Worm (Caenorhabditis elegans): ENCODE data around the gene fbxb-102.
A peak's percentile ranks its signal among the peaks of the same experiment; 100 is the strongest.

Gene fbxb-102

DNA sequence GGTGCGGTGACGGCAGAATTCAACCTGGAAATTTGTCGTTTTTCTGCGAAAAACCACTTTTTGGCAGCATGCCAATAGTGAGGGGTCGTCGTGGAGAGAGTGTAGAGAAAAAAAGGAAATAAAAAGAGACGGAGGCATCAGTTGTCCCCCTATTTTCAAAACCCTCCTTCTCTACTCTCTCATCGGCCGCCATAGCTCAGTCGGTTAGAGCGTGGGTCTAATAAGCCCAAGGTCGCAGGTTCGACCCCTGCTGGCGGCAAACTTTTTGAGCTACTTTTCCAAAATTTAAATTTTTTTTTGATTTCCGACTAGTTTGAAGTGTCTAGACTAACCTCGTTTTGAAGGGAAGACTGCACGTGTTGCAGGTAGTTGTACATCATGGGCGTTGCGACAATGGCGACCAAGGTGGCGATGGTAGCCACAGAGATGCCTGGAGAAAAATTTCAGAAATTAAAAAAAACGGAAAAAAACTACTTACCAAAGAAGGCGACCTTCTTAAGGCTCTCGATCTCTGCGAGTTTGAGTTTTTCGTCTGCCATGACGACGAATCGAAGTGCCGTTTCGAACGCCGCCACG lies 11.9 kb downstream of the fbxb-102 start, which contains the start of gene col-85 (continued):
- peak; percentile 81 for TF ChIP-seq ztf-18 (tag; optimal IDR thresholded peaks at IDR 0.05)
- TF ChIP-seq bed-1 (GFP tag; IDR thresholded peaks at IDR 0.05): 0 out of 2 replicates have a peak, but pooled peaks have one; percentile 77
- 0 out of 2 replicates have a peak, but pooled peaks have one; percentile 35 for TF ChIP-seq C06A6.2 (GFP tag; conservative IDR thresholded peaks at IDR 0.05)
- TF ChIP-seq tlf-1 (GFP tag; optimal IDR thresholded peaks at IDR 0.05): peak; percentile 57
- no peak for TF ChIP-seq dpff-1 (tag; optimal IDR thresholded peaks at IDR 0.05)
- TF ChIP-seq him-1 (tag; optimal IDR thresholded peaks at IDR 0.05): peak; percentile 89
- TF ChIP-seq F55B11.4 (tag; optimal IDR thresholded peaks at IDR 0.05; ENCODE audit: borderline replicate concordance, insufficient read depth): no peak
- peak; percentile 95 for TF ChIP-seq dox-1 (GFP tag; IDR thresholded peaks at IDR 0.05)
- peak; percentile 75 for TF ChIP-seq B0019.2 (GFP tag; conservative IDR thresholded peaks at IDR 0.05)
- peak; percentile 95 for TF ChIP-seq tbp1 (GFP tag; optimal IDR thresholded peaks at IDR 0.05)
- peak; percentile 43 for TF ChIP-seq ceh-91 (GFP tag; IDR thresholded peaks at IDR 0.05)
- TF ChIP-seq pha-4 (tag; optimal IDR thresholded peaks at IDR 0.05): no peak
- TF ChIP-seq repo-1 (tag; optimal IDR thresholded peaks at IDR 0.05): peak; percentile 50
- TF ChIP-seq ZK185.1 (tag; optimal IDR thresholded peaks at IDR 0.05; ENCODE audit: poor library complexity, severe bottlenecking): no peak
- TF ChIP-seq Y53F4B.3 (GFP tag; IDR thresholded peaks at IDR 0.05): no peak; the same call in 1 of the 2 replicates
- TF ChIP-seq B0035.1 (tag; optimal IDR thresholded peaks at IDR 0.05): peak; percentile 72
- TF ChIP-seq somi-1 (GFP tag; optimal IDR thresholded peaks at IDR 0.05): peak; percentile 79
- no peak for TF ChIP-seq sdz-38 (tag; optimal IDR thresholded peaks at IDR 0.05)
- TF ChIP-seq pbrm-1 (GFP tag; IDR thresholded peaks at IDR 0.05): peak; percentile 92
- TF ChIP-seq let-526 (GFP tag; IDR thresholded peaks at IDR 0.05): 0 out of 2 replicates have a peak, but pooled peaks have one; percentile 35
- peak; percentile 88 for TF ChIP-seq F23B12.7 (tag; optimal IDR thresholded peaks at IDR 0.05; ENCODE audit: insufficient read depth)
- peak; percentile 90 for TF ChIP-seq hmg-1.2 (GFP tag; IDR thresholded peaks at IDR 0.05)
- peak; percentile 72 for TF ChIP-seq ekl-4 (GFP tag; IDR thresholded peaks at IDR 0.05)
- TF ChIP-seq aptf-3 (GFP tag; IDR thresholded peaks at IDR 0.05): no peak
- peak in 1 of 3 experiments; percentile 78 for TF ChIP-seq lin-35 (GFP tag; optimal IDR thresholded peaks at IDR 0.05)
- TF ChIP-seq K12H6.12 (tag; optimal IDR thresholded peaks at IDR 0.05): peak; percentile 23
- TF ChIP-seq snpc-4 (GFP tag; optimal IDR thresholded peaks at IDR 0.05): peak; percentile 91
- TF ChIP-seq snpc-4 (tag; optimal IDR thresholded peaks at IDR 0.05): peak; percentile 92 to 97 (median 95)
- TF ChIP-seq mes-4 (tag; optimal IDR thresholded peaks at IDR 0.05): peak; percentile 45
- TF ChIP-seq hlh-26 (GFP tag; conservative IDR thresholded peaks at IDR 0.05): no peak
- TF ChIP-seq D2030.7 (GFP tag; IDR thresholded peaks at IDR 0.05): peak; percentile 83
- TF ChIP-seq mel-28 (tag; optimal IDR thresholded peaks at IDR 0.05; ENCODE audit: borderline replicate concordance): peak; percentile 3
- no peak; the same call in 1 of the 2 replicates for TF ChIP-seq madf-8 (GFP tag; conservative IDR thresholded peaks at IDR 0.05)
- TF ChIP-seq F39B2.1 (GFP tag; IDR thresholded peaks at IDR 0.05): no peak
- TF ChIP-seq cebp-2 (GFP tag; IDR thresholded peaks at IDR 0.05): peak; percentile 77; the same call in 1 of the 2 replicates
- peak; percentile 80 for TF ChIP-seq ztf-26 (tag; optimal IDR thresholded peaks at IDR 0.05)
- peak; percentile 56; the same call in 1 of the 2 replicates for TF ChIP-seq Y56A3A.18 (GFP tag; IDR thresholded peaks at IDR 0.05)
- TF ChIP-seq hlh-12 (tag; optimal IDR thresholded peaks at IDR 0.05): peak; percentile 65
- no peak for TF ChIP-seq xnd-1 (tag; optimal IDR thresholded peaks at IDR 0.05)
- peak; percentile 78 for TF ChIP-seq F10E7.11 (tag; optimal IDR thresholded peaks at IDR 0.05)
- no peak for TF ChIP-seq tbx-9 (tag; optimal IDR thresholded peaks at IDR 0.05; ENCODE audit: borderline replicate concordance)
- no peak for TF ChIP-seq C17E4.6 (GFP tag; IDR thresholded peaks at IDR 0.05)
- TF ChIP-seq Y95B8A.8 (GFP tag; IDR thresholded peaks at IDR 0.05): 0 out of 2 replicates have a peak, but pooled peaks have one; percentile 65
- TF ChIP-seq aptf-2 (GFP tag; conservative IDR thresholded peaks at IDR 0.05): 0 out of 2 replicates have a peak, but pooled peaks have one; percentile 34
- peak; percentile 97 for TF ChIP-seq rpc-1 (optimal IDR thresholded peaks at IDR 0.05)
- peak; percentile 93 for TF ChIP-seq rpc-1 (tag; optimal IDR thresholded peaks at IDR 0.05)
- peak; percentile 29 for TF ChIP-seq lsy-27 (tag; optimal IDR thresholded peaks at IDR 0.05; ENCODE audit: borderline replicate concordance, insufficient read depth)
